Worm (Caenorhabditis elegans) whole organism, L2 larva: ENCODE data around the gene srh-208.

ENCODE experiments used
- blmp-1 ChIP-seq: sonication (generic microtip); optimal IDR thresholded peaks from 2 replicates; lab custom pipeline; 2017; ENCODE audit warnings: missing genetic modification characterization, mild to moderate bottlenecking, missing compliant biosample characterization, antibody characterized with exemption, moderate library complexity; ENCODE audit not compliant: insufficient read depth
- egl-27 ChIP-seq: sonication (generic microtip); optimal IDR thresholded peaks from 3 replicates; lab custom pipeline; 2017; ENCODE audit warnings: missing biosample characterization, missing genetic modification reagents, missing genetic modification characterization

DNA sequence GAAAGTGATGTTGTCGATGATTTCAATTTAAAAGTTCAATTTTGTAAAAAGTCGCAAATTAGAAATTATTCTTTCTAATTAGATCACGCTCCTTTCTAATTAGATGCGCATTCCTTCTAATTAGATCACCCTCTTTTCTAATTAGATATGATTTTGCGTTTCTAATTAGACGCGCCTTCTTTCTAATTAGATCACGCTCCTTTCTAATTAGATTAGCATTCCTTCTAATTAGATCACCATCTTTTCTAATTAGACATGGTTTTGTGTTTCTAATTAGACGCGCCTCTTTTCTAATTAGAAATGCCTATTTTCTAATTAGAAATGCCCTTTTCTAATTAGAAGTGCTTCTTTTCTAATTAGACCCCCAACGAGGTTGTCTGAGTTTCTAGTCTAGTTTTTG, 39.6 kb downstream of the srh-208 start:
- no peak for TF ChIP-seq egl-27 (tag; lab: Kevin White, UChicago)
- TF ChIP-seq blmp-1: no peak
